Fruit fly (Drosophila melanogaster) whole organism: ENCODE results near the gene Gad1.

Experiments
- Dll ChIP-seq: fragments of >200 bp; optimal IDR thresholded peaks from 2 replicates; lab custom pipeline; 2017
- psq ChIP-seq: fragments of >200 bp; optimal IDR thresholded peaks from 2 replicates; lab custom pipeline; 2017
- usp ChIP-seq: fragments of >200 bp; optimal IDR thresholded peaks from 2 replicates; lab custom pipeline; 2017; ENCODE audit warnings: missing biosample characterization, missing genetic modification characterization, mixed read lengths

DNA sequence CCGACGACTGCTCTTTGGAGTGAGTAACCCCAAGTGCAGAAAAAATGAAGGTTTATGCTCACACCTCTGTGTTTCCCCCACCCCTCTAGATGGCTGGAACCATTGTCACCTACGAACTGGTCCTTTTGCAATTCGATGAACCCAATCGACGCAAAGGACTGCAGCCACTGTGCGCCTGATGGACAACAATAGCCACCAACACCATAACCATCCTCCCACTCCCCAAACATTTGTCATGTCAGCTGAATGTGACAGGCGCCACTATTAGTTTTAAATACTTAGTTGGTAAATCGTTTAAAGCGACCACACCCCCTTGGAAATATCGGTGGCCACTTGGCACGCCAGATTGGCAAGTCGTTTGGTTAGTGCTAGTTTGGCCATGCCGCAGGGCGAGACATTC is 60.2 kb downstream of the Gad1 start, which contains the start of the genes Gr64b and Gr64c:
- TF ChIP-seq usp (no peak), psq (lab: Kevin White, UChicago) (no peak), Dll (lab: Kevin White, UChicago) (no peak)
